Worm (Caenorhabditis elegans): ENCODE results near the gene F35C11.2.

The F35C11.2 gene

DNA sequence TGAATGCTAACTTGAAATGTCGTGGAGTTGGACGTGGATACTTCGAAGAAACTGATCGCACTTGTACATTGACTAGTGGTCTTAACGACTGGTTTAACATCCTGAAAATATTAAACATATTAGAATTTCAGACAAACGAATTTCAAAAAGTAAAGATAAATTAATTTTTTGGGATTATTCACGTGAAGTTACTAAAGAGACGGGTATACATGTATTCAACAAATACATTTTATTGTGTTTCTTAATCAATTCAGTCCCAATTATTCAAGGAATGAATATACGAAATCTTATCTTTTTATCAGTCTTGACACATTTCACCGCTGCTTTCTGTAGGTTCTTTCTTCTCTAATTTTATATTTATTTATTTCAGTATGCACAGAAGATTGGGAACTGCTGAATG is 29.8 kb upstream of the F35C11.2 start, which contains the start of the genes mrpl-10 and clec-142:
TSS of gene mrpl-10 (minus strand) at position 101 of the 400 bp plus-strand sequence.
TSS of gene clec-142 (plus strand) at position 264 of the 400 bp plus-strand sequence.
- TF ChIP-seq T26A5.8 (tag; optimal IDR thresholded peaks at IDR 0.05) (no peak), F10E7.11 (tag; optimal IDR thresholded peaks at IDR 0.05) (no peak), nhr-90 (tag; optimal IDR thresholded peaks at IDR 0.05) (no peak), cebp-1 (GFP tag; IDR thresholded peaks at IDR 0.05) (no peak), cebp-1 (tag; optimal IDR thresholded peaks at IDR 0.05) (no peak), gei-17 (GFP tag; optimal IDR thresholded peaks at IDR 0.05) (no peak), F22D6.2 (tag; optimal IDR thresholded peaks at IDR 0.05) (no peak), B0261.1 (tag; optimal IDR thresholded peaks at IDR 0.05) (no peak), Y53F4B.3 (GFP tag; IDR thresholded peaks at IDR 0.05) (no peak), bed-2 (GFP tag; IDR thresholded peaks at IDR 0.05) (no peak), F57C9.4 (tag; optimal IDR thresholded peaks at IDR 0.05) (no peak), aptf-3 (GFP tag; IDR thresholded peaks at IDR 0.05) (no peak), dpl-1 (GFP tag; optimal IDR thresholded peaks at IDR 0.05) (no peak), zfh-2 (GFP tag; conservative IDR thresholded peaks at IDR 0.05) (no peak), B0019.2 (GFP tag; conservative IDR thresholded peaks at IDR 0.05) (no peak), ccch-3 (GFP tag; optimal IDR thresholded peaks at IDR 0.05) (no peak)

DNA sequence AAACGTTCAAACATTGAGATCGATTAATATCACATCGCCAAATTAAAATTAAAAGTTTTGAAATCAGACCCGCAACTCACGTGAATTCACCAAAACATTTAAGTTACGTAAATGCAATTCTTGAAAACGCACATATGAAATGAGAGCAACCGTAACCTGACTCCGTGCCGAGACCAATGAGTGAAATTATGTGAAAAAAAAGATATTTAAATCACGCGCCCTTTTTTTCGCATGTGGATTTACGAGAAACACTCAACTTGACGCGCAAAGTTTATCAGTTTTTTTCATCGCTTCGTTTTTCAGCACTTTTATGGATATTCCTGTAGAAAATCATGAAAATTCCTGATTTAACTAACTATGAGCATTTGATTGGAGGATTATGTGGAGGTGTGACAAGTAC is 27.4 kb upstream of the F35C11.2 start, which contains the start of the genes gei-14 and slc-25A32:
TSS of gene gei-14 (minus strand) at position 175 of the 400 bp plus-strand sequence.
TSS of gene slc-25A32 (plus strand) at position 242 of the 400 bp plus-strand sequence.
- TF ChIP-seq him-1 (tag; optimal IDR thresholded peaks at IDR 0.05) (peak; percentile 73), mcd-1 (GFP tag; IDR thresholded peaks at IDR 0.05) (peak; percentile 52; the same call in 1 of the 2 replicates), efl-1 (GFP tag; optimal IDR thresholded peaks at IDR 0.05) (peak; percentile 88), cebp-1 (GFP tag; IDR thresholded peaks at IDR 0.05) (no peak), cebp-1 (tag; optimal IDR thresholded peaks at IDR 0.05) (peak; percentile 30), Y53F4B.3 (GFP tag; IDR thresholded peaks at IDR 0.05) (no peak), Y53G8AR.9 (GFP tag; conservative IDR thresholded peaks at IDR 0.05) (0 out of 2 replicates have a peak, but pooled peaks have one; percentile 16), ama-1 (optimal IDR thresholded peaks at IDR 0.05) (no peak), ama-1 (GFP tag; optimal IDR thresholded peaks at IDR 0.05) (no peak), madf-6 (GFP tag; IDR thresholded peaks at IDR 0.05) (peak; percentile 95), snpc-1.1 (tag; optimal IDR thresholded peaks at IDR 0.05; ENCODE audit: insufficient read depth) (peak; percentile 0), ceh-100 (GFP tag; IDR thresholded peaks at IDR 0.05) (0 out of 2 replicates have a peak, but pooled peaks have one; percentile 31), madf-8 (GFP tag; conservative IDR thresholded peaks at IDR 0.05) (peak; percentile 84), lin-54 (GFP tag; optimal IDR thresholded peaks at IDR 0.05) (peak; percentile 97), B0019.2 (GFP tag; conservative IDR thresholded peaks at IDR 0.05) (peak; percentile 88), madf-10 (tag; optimal IDR thresholded peaks at IDR 0.05) (no peak), ztf-28 (GFP tag; IDR thresholded peaks at IDR 0.05) (no peak), hmg-1.2 (GFP tag; IDR thresholded peaks at IDR 0.05) (peak; percentile 36), ets-4 (GFP tag; optimal IDR thresholded peaks at IDR 0.05) (no peak), pbrm-1 (GFP tag; IDR thresholded peaks at IDR 0.05) (peak; percentile 31; the same call in 1 of the 2 replicates), lsl-1 (GFP tag; optimal IDR thresholded peaks at IDR 0.05) (peak; percentile 94), Y79H2A.3 (GFP tag; conservative IDR thresholded peaks at IDR 0.05) (no peak), athp-1 (tag; optimal IDR thresholded peaks at IDR 0.05) (peak; percentile 43), tbp1 (GFP tag; optimal IDR thresholded peaks at IDR 0.05) (peak; percentile 35), lin-35 (GFP tag; optimal IDR thresholded peaks at IDR 0.05) (peak; percentile 50 to 75 (median 65)), T26A5.8 (tag; optimal IDR thresholded peaks at IDR 0.05) (no peak), snpc-4 (GFP tag; optimal IDR thresholded peaks at IDR 0.05) (no peak), snpc-4 (tag; optimal IDR thresholded peaks at IDR 0.05) (peak in 3 of 4 experiments; percentile 22 to 47 (median 29)), F52B5.7 (tag; optimal IDR thresholded peaks at IDR 0.05) (no peak), snpc-3.4 (tag; optimal IDR thresholded peaks at IDR 0.05) (peak; percentile 92), tlf-1 (GFP tag; optimal IDR thresholded peaks at IDR 0.05) (peak; percentile 50), B0336.3 (GFP tag; IDR thresholded peaks at IDR 0.05) (0 out of 2 replicates have a peak, but pooled peaks have one; percentile 39), madf-3 (GFP tag; IDR thresholded peaks at IDR 0.05) (peak; percentile 73; the same call in 1 of the 2 replicates), F33H1.4 (GFP tag; IDR thresholded peaks at IDR 0.05) (peak; percentile 92), D2030.7 (GFP tag; IDR thresholded peaks at IDR 0.05) (peak; percentile 58), F49E8.2 (tag; optimal IDR thresholded peaks at IDR 0.05; ENCODE audit: insufficient read depth) (peak; percentile 90)

Data from whole organism, young adult.